Fruit fly (Drosophila melanogaster): ENCODE measurements around the gene Nemp.
A peak's percentile ranks its signal among the peaks of the same experiment; 100 is the strongest.

The Nemp gene

dm6 chrX:16683765-16684164 lies 28.9 kb upstream of the Nemp start, which contains the start of gene Axs (continued):
- TF ChIP-seq CG3995 (GFP tag; optimal IDR thresholded peaks at IDR 0.05) (peak; percentile 62), CG12769 (tag; optimal IDR thresholded peaks at IDR 0.05) (peak; percentile 16), Eip74EF (GFP tag; optimal IDR thresholded peaks at IDR 0.05) (peak in 1 of 2 experiments; percentile 81), sisA (GFP tag; IDR thresholded peaks at IDR 0.05) (no peak), Hsf (GFP tag; optimal IDR thresholded peaks at IDR 0.05) (no peak), lola (GFP tag; optimal IDR thresholded peaks at IDR 0.05) (peak in 1 of 3 experiments; percentile 30), ems (GFP tag; optimal IDR thresholded peaks at IDR 0.05) (no peak), CG8359 (GFP tag; optimal IDR thresholded peaks at IDR 0.05; ENCODE audit: borderline replicate concordance) (no peak), ap (GFP tag; IDR thresholded peaks at IDR 0.05) (no peak), Atf6 (GFP tag; IDR thresholded peaks at IDR 0.05) (no peak), CG1603 (tag; optimal IDR thresholded peaks at IDR 0.05) (peak; percentile 66), CG10565 (GFP tag; optimal IDR thresholded peaks at IDR 0.05) (no peak), Max (GFP tag; optimal IDR thresholded peaks at IDR 0.05) (no peak), BEAF-32 (GFP tag; optimal IDR thresholded peaks at IDR 0.05) (peak; percentile 79), CG18262 (tag; optimal IDR thresholded peaks at IDR 0.05) (no peak), Six4 (GFP tag; optimal IDR thresholded peaks at IDR 0.05) (no peak), CG11247 (GFP tag; IDR thresholded peaks at IDR 0.05) (no peak), crc (GFP tag; optimal IDR thresholded peaks at IDR 0.05) (no peak), cato (GFP tag; optimal IDR thresholded peaks at IDR 0.05; ENCODE audit: borderline replicate concordance) (no peak), az2 (GFP tag; optimal IDR thresholded peaks at IDR 0.05) (no peak), Dp (GFP tag; optimal IDR thresholded peaks at IDR 0.05) (peak; percentile 98), NFAT (GFP tag; IDR thresholded peaks at IDR 0.05) (peak; percentile 40; the same call in 1 of the 2 replicates), peb (GFP tag; IDR thresholded peaks at IDR 0.05) (no peak), sima (GFP tag; optimal IDR thresholded peaks at IDR 0.05) (no peak), fu2 (GFP tag; optimal IDR thresholded peaks at IDR 0.05) (no peak), CG11085 (GFP tag; IDR thresholded peaks at IDR 0.05) (no peak), CG10147 (GFP tag; optimal IDR thresholded peaks at IDR 0.05) (no peak), CG14667 (GFP tag; IDR thresholded peaks at IDR 0.05) (no peak), CG4707 (GFP tag; optimal IDR thresholded peaks at IDR 0.05) (no peak), CG17328 (GFP tag; IDR thresholded peaks at IDR 0.05) (no peak), CG15479 (GFP tag; optimal IDR thresholded peaks at IDR 0.05) (peak; percentile 94), CG10431 (GFP tag; optimal IDR thresholded peaks at IDR 0.05) (no peak), ci (GFP tag; IDR thresholded peaks at IDR 0.05) (peak; percentile 21; the same call in 1 of the 3 replicates), CG7556 (GFP tag; optimal IDR thresholded peaks at IDR 0.05) (no peak), CG13424 (tag; optimal IDR thresholded peaks at IDR 0.05) (no peak), CG11696 (GFP tag; IDR thresholded peaks at IDR 0.05) (no peak), zfh2 (GFP tag; optimal IDR thresholded peaks at IDR 0.05) (peak; percentile 30), CoRest (tag; optimal IDR thresholded peaks at IDR 0.05) (peak; percentile 51), p53 (GFP tag; optimal IDR thresholded peaks at IDR 0.05) (peak; percentile 45), CHES-1-like (GFP tag; optimal IDR thresholded peaks at IDR 0.05) (peak; percentile 53), ac (GFP tag; optimal IDR thresholded peaks at IDR 0.05) (no peak), run (tag; optimal IDR thresholded peaks at IDR 0.05) (no peak), HLH54F (GFP tag; optimal IDR thresholded peaks at IDR 0.05) (no peak), stwl (tag; optimal IDR thresholded peaks at IDR 0.05) (peak; percentile 64), trh (GFP tag; optimal IDR thresholded peaks at IDR 0.05) (no peak), Hr78 (GFP tag; optimal IDR thresholded peaks at IDR 0.05) (no peak), bigmax (GFP tag; optimal IDR thresholded peaks at IDR 0.05) (no peak), CG6765 (GFP tag; optimal IDR thresholded peaks at IDR 0.05) (no peak), CG11093 (GFP tag; IDR thresholded peaks at IDR 0.05) (no peak), grn (GFP tag; optimal IDR thresholded peaks at IDR 0.05) (no peak), CG2120 (GFP tag; optimal IDR thresholded peaks at IDR 0.05) (peak; percentile 50)

All from whole organism, embryonic.